Fruit fly (Drosophila melanogaster) Kc167 (cell line): ENCODE data around the gene dmrt93B.

Experiments
- Myc ChIP-seq: fragments of >200 bp; optimal IDR thresholded peaks from 2 replicates; lab custom pipeline; 2017; ENCODE audit warnings: missing external identifiers
- h ChIP-seq: fragments of >200 bp; optimal IDR thresholded peaks from 3 replicates; lab custom pipeline; 2018; ENCODE audit warnings: missing external identifiers

dm6 chr3R:21092036-21092435 is 18.2 kb downstream of the dmrt93B start:
- TF ChIP-seq Myc (lab: Kevin White, UChicago) (no peak), h (lab: Kevin White, UChicago) (no peak)
